Fruit fly (Drosophila melanogaster) whole organism, embryonic: ENCODE measurements around the gene CG46462.

Experiments
- CG12104 ChIP-seq: fragments of 200-800 bp; sonication (Bioruptor generic); optimal IDR thresholded peaks from 3 replicates; lab custom pipeline; 2016; ENCODE audit warnings: missing biosample characterization, missing genetic modification characterization
- CG13624 ChIP-seq: fragments of 200-800 bp; sonication (Bioruptor generic); optimal IDR thresholded peaks from 2 replicates; lab custom pipeline; 2016; ENCODE audit warnings: missing biosample characterization, missing genetic modification characterization
- CG13894 ChIP-seq: fragments of 200-800 bp; sonication (Bioruptor generic); optimal IDR thresholded peaks from 3 replicates; lab custom pipeline; 2018; ENCODE audit warnings: missing biosample characterization, mild to moderate bottlenecking, missing genetic modification characterization, moderate library complexity
- CG14965 ChIP-seq: fragments of 200-800 bp; sonication (Bioruptor generic); optimal IDR thresholded peaks from 2 replicates; lab custom pipeline; 2016; ENCODE audit warnings: missing biosample characterization, missing genetic modification characterization, borderline replicate concordance
- CG17568 ChIP-seq: fragments of 200-800 bp; sonication (Bioruptor generic); optimal IDR thresholded peaks from 2 replicates; lab custom pipeline; 2018; ENCODE audit warnings: missing biosample characterization, mild to moderate bottlenecking, missing genetic modification characterization, moderate library complexity
- CG2202 ChIP-seq: fragments of 200-800 bp; sonication (Bioruptor generic); optimal IDR thresholded peaks from 2 replicates; lab custom pipeline; 2018; ENCODE audit warnings: missing biosample characterization, mild to moderate bottlenecking, missing genetic modification characterization
- CG31441 ChIP-seq: fragments of 200-800 bp; sonication (Bioruptor generic); IDR thresholded peaks from 2 replicates; pipeline ENCODE4 v1.3.6; 2022; ENCODE audit warnings: missing biosample characterization, missing genetic modification characterization
- CG32767 ChIP-seq: fragments of 200-800 bp; sonication (Bioruptor generic); IDR thresholded peaks from 2 replicates; pipeline ENCODE4 v1.3.6; 2022; ENCODE audit warnings: missing biosample characterization, missing genetic modification characterization
- CG3407 ChIP-seq: fragments of 200-800 bp; sonication (Bioruptor generic); optimal IDR thresholded peaks from 2 replicates; lab custom pipeline; 2018; ENCODE audit warnings: missing biosample characterization, mild to moderate bottlenecking, missing genetic modification characterization
- CG3995 ChIP-seq: fragments of 200-800 bp; sonication (Bioruptor generic); optimal IDR thresholded peaks from 3 replicates; lab custom pipeline; 2016; ENCODE audit warnings: missing biosample characterization, missing genetic modification characterization
- CG4360 ChIP-seq: fragments of 200-800 bp; sonication (Bioruptor generic); IDR thresholded peaks from 2 replicates; pipeline ENCODE4 v1.3.6; 2022; ENCODE audit warnings: missing biosample characterization, missing genetic modification characterization
- CG8944 ChIP-seq: fragments of 200-800 bp; sonication (Bioruptor generic); optimal IDR thresholded peaks from 3 replicates; lab custom pipeline; 2016; ENCODE audit warnings: missing biosample characterization, missing genetic modification characterization
- CHES-1-like ChIP-seq: fragments of 200-800 bp; sonication (Bioruptor generic); optimal IDR thresholded peaks from 2 replicates; lab custom pipeline; 2016; ENCODE audit warnings: missing biosample characterization, missing genetic modification characterization
- Dip3 ChIP-seq: fragments of 200-800 bp; sonication (Bioruptor generic); optimal IDR thresholded peaks from 3 replicates; lab custom pipeline; 2016; ENCODE audit warnings: missing biosample characterization, missing genetic modification characterization
- Doc2 ChIP-seq: fragments of 200-800 bp; sonication (Bioruptor generic); IDR thresholded peaks from 2 replicates; pipeline ENCODE4 v1.3.6; 2022; ENCODE audit warnings: missing biosample characterization, missing genetic modification characterization
- Fer2 ChIP-seq: fragments of 200-800 bp; sonication (Bioruptor generic); optimal IDR thresholded peaks from 2 replicates; lab custom pipeline; 2018; ENCODE audit warnings: missing biosample characterization, mild to moderate bottlenecking, missing genetic modification characterization, moderate library complexity
- HHEX ChIP-seq: fragments of 200-800 bp; sonication (Bioruptor generic); optimal IDR thresholded peaks from 3 replicates; lab custom pipeline; 2017; ENCODE audit warnings: missing biosample characterization, mild to moderate bottlenecking, missing genetic modification characterization, missing genetic modification reagents
- HmgZ ChIP-seq: fragments of 200-800 bp; sonication (Bioruptor generic); optimal IDR thresholded peaks from 2 replicates; lab custom pipeline; 2018; ENCODE audit warnings: missing biosample characterization, mild to moderate bottlenecking, missing genetic modification characterization
- Hr51 ChIP-seq, 2 experiments: fragments of 200-800 bp; sonication (Bioruptor generic); optimal IDR thresholded peaks; 2 replicates in 1 of 2; 3 replicates in 1 of 2; lab custom pipeline; 2016 to 2018; ENCODE audit warnings: missing biosample characterization in 2 of 2, missing genetic modification characterization in 2 of 2, mild to moderate bottlenecking in 1 of 2, moderate library complexity in 1 of 2
- Max ChIP-seq: fragments of 200-800 bp; sonication (Bioruptor generic); optimal IDR thresholded peaks from 2 replicates; lab custom pipeline; 2016; ENCODE audit warnings: missing biosample characterization, mild to moderate bottlenecking, missing genetic modification characterization
- NC2β ChIP-seq: fragments of 200-800 bp; sonication (Bioruptor generic); optimal IDR thresholded peaks from 2 replicates; lab custom pipeline; 2016; ENCODE audit warnings: missing biosample characterization, missing genetic modification characterization
- NK7.1 ChIP-seq: fragments of 200-800 bp; sonication (Bioruptor generic); optimal IDR thresholded peaks from 3 replicates; lab custom pipeline; 2016; ENCODE audit warnings: missing biosample characterization, missing genetic modification characterization
- Oli ChIP-seq: fragments of 200-800 bp; sonication (Bioruptor generic); optimal IDR thresholded peaks from 2 replicates; lab custom pipeline; 2018; ENCODE audit warnings: missing biosample characterization, mild to moderate bottlenecking, missing genetic modification characterization, moderate library complexity
- Ptx1 ChIP-seq: fragments of 200-800 bp; sonication (Bioruptor generic); IDR thresholded peaks from 2 replicates; pipeline ENCODE4 v1.3.6; 2022; ENCODE audit warnings: missing biosample characterization, missing genetic modification characterization
- Side ChIP-seq: fragments of 200-800 bp; sonication (Bioruptor generic); optimal IDR thresholded peaks from 2 replicates; lab custom pipeline; 2016; ENCODE audit warnings: missing biosample characterization, missing genetic modification characterization
- Trl ChIP-seq, 3 experiments: fragments of >200 bp in 2 of 3; fragments of 200-800 bp in 1 of 3; sonication (Bioruptor generic) in 1 of 3; optimal IDR thresholded peaks; 2 replicates in 1 of 3; 3 replicates in 2 of 3; lab custom pipeline; 2016 to 2017; ENCODE audit warnings: missing biosample characterization in 1 of 3, missing genetic modification characterization in 1 of 3
- al ChIP-seq: fragments of 200-800 bp; sonication (Bioruptor generic); IDR thresholded peaks from 2 replicates; pipeline ENCODE4 v1.3.6; 2022; ENCODE audit warnings: missing biosample characterization, missing genetic modification characterization
- bab2 ChIP-seq: fragments of 200-800 bp; sonication (Bioruptor generic); optimal IDR thresholded peaks from 2 replicates; lab custom pipeline; 2016; ENCODE audit warnings: missing biosample characterization, missing genetic modification characterization
- bcd ChIP-seq: fragments of 200-800 bp; sonication (Bioruptor generic); optimal IDR thresholded peaks from 2 replicates; lab custom pipeline; 2017; ENCODE audit warnings: missing biosample characterization, mild to moderate bottlenecking, missing genetic modification characterization
- bowl ChIP-seq: fragments of 200-800 bp; sonication (Bioruptor generic); IDR thresholded peaks from 2 replicates; pipeline ENCODE4 v1.3.6; 2022; ENCODE audit warnings: missing biosample characterization, missing genetic modification characterization
- bsh ChIP-seq, 2 experiments: fragments of 200-800 bp; sonication (Bioruptor generic); optimal IDR thresholded peaks; 2 replicates each; lab custom pipeline; 2017 to 2018; ENCODE audit warnings: mild to moderate bottlenecking in 2 of 2, missing biosample characterization in 2 of 2, missing genetic modification characterization in 2 of 2, moderate library complexity in 1 of 2
- da ChIP-seq: fragments of 200-800 bp; sonication (Bioruptor generic); optimal IDR thresholded peaks from 2 replicates; lab custom pipeline; 2016; ENCODE audit warnings: missing biosample characterization, missing genetic modification characterization
- dysf ChIP-seq: fragments of 200-800 bp; sonication (Bioruptor generic); IDR thresholded peaks from 3 replicates; pipeline ENCODE4 v1.3.6; 2022; ENCODE audit warnings: missing biosample characterization, missing genetic modification characterization
- emc ChIP-seq: fragments of 200-800 bp; sonication (Bioruptor generic); optimal IDR thresholded peaks from 2 replicates; lab custom pipeline; 2016; ENCODE audit warnings: missing biosample characterization, missing genetic modification characterization
- fru ChIP-seq: fragments of >200 bp; optimal IDR thresholded peaks from 2 replicates; lab custom pipeline; 2017
- gcm2 ChIP-seq: fragments of 200-800 bp; sonication (Bioruptor generic); optimal IDR thresholded peaks from 2 replicates; lab custom pipeline; 2016; ENCODE audit warnings: missing biosample characterization, missing genetic modification characterization
- grau ChIP-seq: fragments of 200-800 bp; optimal IDR thresholded peaks from 3 replicates; lab custom pipeline; 2019; ENCODE audit warnings: missing biosample characterization, mild to moderate bottlenecking, missing genetic modification characterization, moderate library complexity
- ham ChIP-seq: fragments of 200-800 bp; sonication (Bioruptor generic); IDR thresholded peaks from 2 replicates; pipeline ENCODE4 v1.3.6; 2022; ENCODE audit warnings: missing biosample characterization, missing genetic modification characterization
- ind ChIP-seq: fragments of 200-800 bp; sonication (Bioruptor generic); optimal IDR thresholded peaks from 3 replicates; lab custom pipeline; 2016; ENCODE audit warnings: missing biosample characterization, missing genetic modification characterization
- klu ChIP-seq: fragments of 200-800 bp; sonication (Bioruptor generic); IDR thresholded peaks from 2 replicates; pipeline ENCODE4 v1.3.6; 2022; ENCODE audit warnings: missing biosample characterization, missing genetic modification characterization
- pros ChIP-seq: fragments of 200-800 bp; sonication (Bioruptor generic); optimal IDR thresholded peaks from 3 replicates; lab custom pipeline; 2019; ENCODE audit warnings: missing biosample characterization, mild to moderate bottlenecking, missing genetic modification characterization, moderate library complexity
- pzg ChIP-seq: fragments of 200-800 bp; sonication (Bioruptor generic); optimal IDR thresholded peaks from 3 replicates; lab custom pipeline; 2018; ENCODE audit warnings: missing biosample characterization, mild to moderate bottlenecking, missing genetic modification characterization, moderate library complexity
- sens ChIP-seq: fragments of 200-800 bp; sonication (Bioruptor generic); peaks from one replicate; lab custom pipeline; 2016; ENCODE audit warnings: missing biosample characterization, missing genetic modification characterization
- sna ChIP-seq: fragments of 200-800 bp; sonication (Bioruptor generic); IDR thresholded peaks from 2 replicates; pipeline ENCODE4 v1.3.6; 2022; ENCODE audit warnings: missing biosample characterization, missing genetic modification characterization; ENCODE audit not compliant: partially characterized antibody
- sug ChIP-seq: fragments of 200-800 bp; optimal IDR thresholded peaks from 2 replicates; lab custom pipeline; 2019; ENCODE audit warnings: missing biosample characterization, mild to moderate bottlenecking, missing genetic modification characterization, moderate library complexity
- toy ChIP-seq: fragments of 200-800 bp; sonication (Bioruptor generic); IDR thresholded peaks from 2 replicates; pipeline ENCODE4 v1.3.6; 2022; ENCODE audit warnings: missing biosample characterization, missing genetic modification characterization
- twi ChIP-seq: fragments of 200-800 bp; optimal IDR thresholded peaks from 2 replicates; lab custom pipeline; 2019; ENCODE audit warnings: missing biosample characterization, mild to moderate bottlenecking, missing genetic modification characterization, moderate library complexity
- tx ChIP-seq: fragments of 200-800 bp; sonication (Bioruptor generic); optimal IDR thresholded peaks from 2 replicates; lab custom pipeline; 2016; ENCODE audit warnings: missing biosample characterization, missing genetic modification characterization
- vnd ChIP-seq: fragments of 200-800 bp; sonication (Bioruptor generic); IDR thresholded peaks from 3 replicates; pipeline ENCODE4 v1.3.6; 2022; ENCODE audit warnings: missing biosample characterization, missing genetic modification characterization; ENCODE audit not compliant: partially characterized antibody
- zen ChIP-seq: fragments of 200-800 bp; sonication (Bioruptor generic); optimal IDR thresholded peaks from 3 replicates; lab custom pipeline; 2018; ENCODE audit warnings: missing biosample characterization, mild to moderate bottlenecking, missing genetic modification characterization, moderate library complexity

The CG46462 gene

dm6 chr3L:19928435-19929011, 3.0 kb upstream of the CG46462 start, which contains the start of the genes CG8004 and RhoGDI (continued):
- no peak for TF ChIP-seq CG3407 (GFP tag; lab: Kevin White, UChicago)
- no peak for TF ChIP-seq da (GFP tag; lab: Kevin White, UChicago)
- TF ChIP-seq tx (GFP tag; lab: Kevin White, UChicago), result peak; percentile 60
- peak; percentile 72 for TF ChIP-seq grau (tag; lab: Kevin White, UChicago)
- TF ChIP-seq ham (GFP tag; lab: Robert Waterston, UW), result no peak
- TF ChIP-seq CG31441 (GFP tag; lab: Robert Waterston, UW), result peak; percentile 62
- TF ChIP-seq twi (tag; lab: Kevin White, UChicago), result peak; percentile 42
- TF ChIP-seq sens (GFP tag; lab: Kevin White, UChicago), result peak; percentile 95
- no peak for TF ChIP-seq CG14965 (GFP tag; lab: Kevin White, UChicago)
- 0 out of 2 replicates have a peak, but pooled peaks have one; percentile 9 for TF ChIP-seq al (GFP tag; lab: Robert Waterston, UW)
- no peak for TF ChIP-seq bowl (GFP tag; lab: Robert Waterston, UW)
- TF ChIP-seq HmgZ (tag; lab: Kevin White, UChicago), result peak; percentile 75
- TF ChIP-seq NC2β, result peak; percentile 67
- TF ChIP-seq Doc2 (GFP tag; lab: Robert Waterston, UW), result no peak
- TF ChIP-seq toy (GFP tag; lab: Robert Waterston, UW), result no peak
- TF ChIP-seq dysf, result peak; percentile 60; the same call in 2 of the 3 replicates
- TF ChIP-seq pzg (GFP tag; lab: Kevin White, UChicago), result peak; percentile 84
- TF ChIP-seq sug (tag; lab: Kevin White, UChicago), result peak; percentile 62
- TF ChIP-seq Oli (tag; lab: Kevin White, UChicago), result peak; percentile 29
- peak; percentile 65 for TF ChIP-seq gcm2 (GFP tag; lab: Kevin White, UChicago)
- TF ChIP-seq CG3995 (GFP tag; lab: Kevin White, UChicago), result peak; percentile 32
- no peak for TF ChIP-seq CG17568 (GFP tag; lab: Kevin White, UChicago)
- TF ChIP-seq Fer2, result peak; percentile 45
- peak; percentile 67 for TF ChIP-seq Dip3 (GFP tag; lab: Kevin White, UChicago)
- peak; percentile 0 for TF ChIP-seq emc (GFP tag; lab: Kevin White, UChicago)
- peak; percentile 73 for TF ChIP-seq bab2 (GFP tag; lab: Kevin White, UChicago)
- peak; percentile 9 for TF ChIP-seq HHEX (GFP tag; lab: Kevin White, UChicago)
- TF ChIP-seq NK7.1 (GFP tag; lab: Kevin White, UChicago), result no peak
- peak; percentile 62 for TF ChIP-seq Ptx1 (GFP tag; lab: Robert Waterston, UW)
- peak in 1 of 2 experiments; percentile 54 for TF ChIP-seq bsh (GFP tag; optimal IDR thresholded peaks at IDR 0.05; lab: Kevin White, UChicago)
- TF ChIP-seq sna, result 0 out of 2 replicates have a peak, but pooled peaks have one; percentile 29
- peak; percentile 64 for TF ChIP-seq CG13894 (tag; lab: Kevin White, UChicago)
- peak; percentile 53 for TF ChIP-seq bcd (GFP tag; lab: Kevin White, UChicago)
- TF ChIP-seq CG13624 (GFP tag; lab: Kevin White, UChicago), result peak; percentile 71
- no peak for TF ChIP-seq klu
- TF ChIP-seq zen, result peak; percentile 69
- TF ChIP-seq vnd (GFP tag; lab: Robert Waterston, UW), result no peak
- peak; percentile 69 for TF ChIP-seq ind (GFP tag; lab: Kevin White, UChicago)
- peak; percentile 68 for TF ChIP-seq Max
- TF ChIP-seq Side, result peak; percentile 69
- no peak for TF ChIP-seq Trl (optimal IDR thresholded peaks at IDR 0.05; lab: Kevin White, UChicago)
- TF ChIP-seq Trl (GFP tag; optimal IDR thresholded peaks at IDR 0.05; lab: Kevin White, UChicago), result peak; percentile 77
- TF ChIP-seq CG8944 (GFP tag; lab: Kevin White, UChicago), result peak; percentile 45
- peak; percentile 21 for TF ChIP-seq CG12104
- peak; percentile 32 for TF ChIP-seq CG2202
- peak; percentile 57 to 70 for TF ChIP-seq Hr51 (GFP tag; optimal IDR thresholded peaks at IDR 0.05; lab: Kevin White, UChicago)
- TF ChIP-seq CG4360 (GFP tag; lab: Robert Waterston, UW), result 0 out of 2 replicates have a peak, but pooled peaks have one; percentile 18
- TF ChIP-seq fru (lab: Kevin White, UChicago), result no peak
- no peak for TF ChIP-seq pros (GFP tag; lab: Kevin White, UChicago)
- no peak for TF ChIP-seq CG32767 (GFP tag; lab: Robert Waterston, UW)
- peak; percentile 52 for TF ChIP-seq CHES-1-like (GFP tag; lab: Kevin White, UChicago)
